Worm (Caenorhabditis elegans): Measurements from ENCODE around the gene idpp-4.

idpp-4 gene

ce11 chrII:10325615-10326232 lies 4.5 kb downstream of the idpp-4 start, which contains the start of gene appg-1:
appg-1 (plus strand) TSS chrII:10326041.
- TF ChIP-seq ztf-4 (tag; optimal IDR thresholded peaks at IDR 0.05) (no peak), nhr-71 (tag; optimal IDR thresholded peaks at IDR 0.05) (no peak), ceh-88 (GFP tag; IDR thresholded peaks at IDR 0.05) (no peak), nhr-12 (tag; optimal IDR thresholded peaks at IDR 0.05) (no peak), egl-27 (tag; optimal IDR thresholded peaks at IDR 0.05) (no peak), nhr-90 (tag; optimal IDR thresholded peaks at IDR 0.05; ENCODE audit: poor library complexity) (no peak), C34B4.2 (tag; optimal IDR thresholded peaks at IDR 0.05) (no peak), F16B12.6 (tag; optimal IDR thresholded peaks at IDR 0.05) (no peak), mef-2 (tag; optimal IDR thresholded peaks at IDR 0.05) (no peak), isw-1 (GFP tag; IDR thresholded peaks at IDR 0.05) (no peak), tbx-2 (tag; optimal IDR thresholded peaks at IDR 0.05) (no peak), unc-98 (GFP tag; IDR thresholded peaks at IDR 0.05) (no peak), efl-1 (optimal IDR thresholded peaks at IDR 0.05) (no peak), efl-1 (GFP tag; optimal IDR thresholded peaks at IDR 0.05 in 1 of 2) (no peak), hlh-4 (tag; optimal IDR thresholded peaks at IDR 0.05) (no peak), lir-3 (tag; optimal IDR thresholded peaks at IDR 0.05; ENCODE audit: poor library complexity) (no peak), pqm-1 (tag; optimal IDR thresholded peaks at IDR 0.05) (no peak)

ce11 chrII:10329754-10330153 lies 8.5 kb downstream of the idpp-4 start:
- no peak for TF ChIP-seq nhr-20 (tag; optimal IDR thresholded peaks at IDR 0.05)
- no peak for TF ChIP-seq ceh-8 (GFP tag; optimal IDR thresholded peaks at IDR 0.05)
- no peak for TF ChIP-seq ceh-63 (GFP tag; optimal IDR thresholded peaks at IDR 0.05)
- TF ChIP-seq unc-130 (tag; optimal IDR thresholded peaks at IDR 0.05): no peak
- no peak for TF ChIP-seq xbp-1 (tag; optimal IDR thresholded peaks at IDR 0.05)
- TF ChIP-seq efl-1 (optimal IDR thresholded peaks at IDR 0.05): no peak
- TF ChIP-seq efl-1 (GFP tag; optimal IDR thresholded peaks at IDR 0.05 in 1 of 2): no peak
- no peak for TF ChIP-seq ama-1 (optimal IDR thresholded peaks at IDR 0.05)
- no peak for TF ChIP-seq nhr-90 (tag; optimal IDR thresholded peaks at IDR 0.05; ENCODE audit: poor library complexity)
- TF ChIP-seq lin-14 (GFP tag; optimal IDR thresholded peaks at IDR 0.05): no peak
- TF ChIP-seq aha-1 (tag; optimal IDR thresholded peaks at IDR 0.05): no peak
- no peak for TF ChIP-seq mab-9 (GFP tag; IDR thresholded peaks at IDR 0.05)
- no peak for TF ChIP-seq dpl-1 (GFP tag; optimal IDR thresholded peaks at IDR 0.05)
- TF ChIP-seq fkh-8 (tag; optimal IDR thresholded peaks at IDR 0.05): no peak
- no peak for TF ChIP-seq mep-1 (tag; optimal IDR thresholded peaks at IDR 0.05)
- no peak for TF ChIP-seq pag-3 (tag; optimal IDR thresholded peaks at IDR 0.05; ENCODE audit: borderline replicate concordance, insufficient read depth)
- no peak for TF ChIP-seq elt-3 (tag; optimal IDR thresholded peaks at IDR 0.05)

ce11 chrII:10345012-10345411 lies 23.8 kb downstream of the idpp-4 start, which contains the start of gene pro-2:
pro-2 (minus strand) TSS chrII:10345112.
- no peak for TF ChIP-seq lsy-2 (tag; optimal IDR thresholded peaks at IDR 0.05)
- no peak for TF ChIP-seq C16A3.4 (tag; optimal IDR thresholded peaks at IDR 0.05)
- TF ChIP-seq fos-1 (tag; optimal IDR thresholded peaks at IDR 0.05): no peak
- no peak for TF ChIP-seq nhr-20 (tag; optimal IDR thresholded peaks at IDR 0.05)
- no peak for TF ChIP-seq swsn-7 (tag; optimal IDR thresholded peaks at IDR 0.05)
- TF ChIP-seq mdl-1 (tag; optimal IDR thresholded peaks at IDR 0.05): no peak
- TF ChIP-seq ama-1 (optimal IDR thresholded peaks at IDR 0.05): no peak
- no peak for TF ChIP-seq isw-1 (GFP tag; IDR thresholded peaks at IDR 0.05)
- TF ChIP-seq hlh-17 (GFP tag; optimal IDR thresholded peaks at IDR 0.05; ENCODE audit: borderline replicate concordance): no peak
- TF ChIP-seq irx-1 (tag; optimal IDR thresholded peaks at IDR 0.05): no peak
- TF ChIP-seq sptf-1 (tag; optimal IDR thresholded peaks at IDR 0.05): no peak
- no peak for TF ChIP-seq lir-3 (tag; optimal IDR thresholded peaks at IDR 0.05; ENCODE audit: poor library complexity)
- TF ChIP-seq hlh-4 (tag; optimal IDR thresholded peaks at IDR 0.05): no peak
- TF ChIP-seq lin-35 (GFP tag; optimal IDR thresholded peaks at IDR 0.05): no peak
- no peak for TF ChIP-seq Y116A8C.19 (tag; optimal IDR thresholded peaks at IDR 0.05; ENCODE audit: borderline replicate concordance)
- TF ChIP-seq hpl-2 (GFP tag; optimal IDR thresholded peaks at IDR 0.05): no peak
- no peak for TF ChIP-seq zag-1 (tag; optimal IDR thresholded peaks at IDR 0.05)
- TF ChIP-seq mef-2 (tag; optimal IDR thresholded peaks at IDR 0.05): no peak
- no peak for TF ChIP-seq pqm-1 (tag; optimal IDR thresholded peaks at IDR 0.05)
- TF ChIP-seq lin-39 (tag; optimal IDR thresholded peaks at IDR 0.05): no peak

Data from whole organism, L1 larva.